Worm (Caenorhabditis elegans) whole organism, L3 larva: ENCODE measurements around the gene mccc-1.

Experiments
- ZK546.5 ChIP-seq: sonication (generic microtip); optimal IDR thresholded peaks from 2 replicates; lab custom pipeline; 2017; ENCODE audit warnings: missing biosample characterization, missing genetic modification characterization
- aly-2 ChIP-seq: fragments of 150-350 bp; optimal IDR thresholded peaks from 2 replicates; lab custom pipeline; 2014; ENCODE audit warnings: missing biosample characterization, missing genetic modification characterization
- ceh-82 ChIP-seq: fragments of 150-350 bp; optimal IDR thresholded peaks from 2 replicates; lab custom pipeline; 2014; ENCODE audit warnings: missing biosample characterization, missing genetic modification characterization
- daf-12 ChIP-seq: fragments of 150-350 bp; optimal IDR thresholded peaks from 2 replicates; lab custom pipeline; 2014; ENCODE audit warnings: missing biosample characterization, missing genetic modification reagents, missing genetic modification characterization
- nhr-12 ChIP-seq: fragments of 150-350 bp; optimal IDR thresholded peaks from 2 replicates; lab custom pipeline; 2014; ENCODE audit warnings: missing biosample characterization, missing genetic modification characterization
- nhr-76 ChIP-seq: fragments of 150-350 bp; sonication (generic microtip); optimal IDR thresholded peaks from 5 replicates; lab custom pipeline; 2014; ENCODE audit warnings: missing biosample characterization, missing genetic modification characterization
- pha-4 ChIP-seq: fragments of 150-350 bp; optimal IDR thresholded peaks from 2 replicates; lab custom pipeline; 2014; ENCODE audit warnings: missing biosample characterization, missing genetic modification reagents, missing genetic modification characterization
- unc-39 ChIP-seq: sonication (generic microtip); optimal IDR thresholded peaks from 4 replicates; lab custom pipeline; 2017; ENCODE audit warnings: missing biosample characterization, missing genetic modification characterization
- unc-62 ChIP-seq: fragments of 150-350 bp; sonication (generic microtip); optimal IDR thresholded peaks from 4 replicates; lab custom pipeline; 2014; ENCODE audit warnings: missing biosample characterization, missing genetic modification reagents, missing genetic modification characterization
- ztf-4 ChIP-seq: fragments of 150-350 bp; optimal IDR thresholded peaks from 2 replicates; lab custom pipeline; 2014; ENCODE audit warnings: missing biosample characterization, missing genetic modification characterization

DNA sequence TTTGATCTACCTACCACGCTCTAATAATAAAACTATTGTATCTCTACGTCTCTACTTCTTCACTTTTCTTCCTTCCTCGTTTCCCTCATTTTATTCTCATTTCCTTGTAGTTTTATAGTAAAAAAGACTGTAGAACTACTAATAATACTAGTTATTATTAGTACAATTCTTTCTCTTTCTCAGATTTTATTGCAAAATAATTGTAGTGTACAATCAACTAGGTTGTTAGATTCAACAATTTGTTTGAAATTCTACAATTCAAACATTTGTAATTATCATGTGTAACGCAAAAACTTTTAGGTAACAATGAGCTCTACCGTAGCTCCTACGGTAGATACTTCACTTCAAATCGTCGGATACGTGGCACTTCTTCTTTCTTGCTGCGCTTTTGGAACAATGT, 28.7 kb upstream of the mccc-1 start, which contains the start of gene K07F5.12:
- no peak for TF ChIP-seq pha-4 (tag; lab: Kevin White, UChicago)
- no peak for TF ChIP-seq ceh-82
- no peak for TF ChIP-seq unc-62 (GFP tag; lab: Kevin White, UChicago)
- TF ChIP-seq ZK546.5 (tag; lab: Kevin White, UChicago), result no peak
- no peak for TF ChIP-seq unc-39
- no peak for TF ChIP-seq nhr-12 (tag; lab: Kevin White, UChicago)
- no peak for TF ChIP-seq aly-2
- TF ChIP-seq ztf-4 (tag; lab: Kevin White, UChicago), result no peak
- TF ChIP-seq daf-12 (tag; lab: Kevin White, UChicago), result no peak
- TF ChIP-seq nhr-76 (tag; lab: Kevin White, UChicago), result no peak
